Worm (Caenorhabditis elegans): Measurements from ENCODE around the gene ZK1055.7.

DNA sequence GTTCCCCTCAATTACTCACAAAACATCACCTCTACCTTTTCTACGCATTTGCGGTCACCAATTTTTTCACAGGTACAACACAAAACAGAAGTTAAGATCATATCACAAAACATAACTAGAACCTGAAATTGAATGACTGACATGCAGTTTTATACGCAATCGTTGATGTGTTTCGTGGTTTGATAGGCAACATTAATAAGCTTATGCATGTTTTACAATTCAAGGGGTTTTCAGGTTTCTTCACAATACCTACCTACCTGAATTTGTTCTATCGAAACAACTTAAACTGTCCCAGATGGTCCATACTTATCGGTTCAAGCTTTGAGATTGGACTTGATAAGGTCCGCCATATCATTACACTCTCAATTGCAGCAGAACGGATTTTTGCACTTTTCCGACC, 45.3 kb upstream of the ZK1055.7 start:
- TF ChIP-seq mdl-1 (tag; optimal IDR thresholded peaks at IDR 0.05) (no peak), snpc-4 (tag; optimal IDR thresholded peaks at IDR 0.05) (no peak), R02D3.7 (tag; optimal IDR thresholded peaks at IDR 0.05) (no peak), nhr-12 (tag; optimal IDR thresholded peaks at IDR 0.05) (no peak), mab-5 (tag; optimal IDR thresholded peaks at IDR 0.05) (no peak)

Measured in whole organism, L2 larva.